Fruit fly (Drosophila melanogaster): ENCODE measurements around the gene CG10514.

DNA sequence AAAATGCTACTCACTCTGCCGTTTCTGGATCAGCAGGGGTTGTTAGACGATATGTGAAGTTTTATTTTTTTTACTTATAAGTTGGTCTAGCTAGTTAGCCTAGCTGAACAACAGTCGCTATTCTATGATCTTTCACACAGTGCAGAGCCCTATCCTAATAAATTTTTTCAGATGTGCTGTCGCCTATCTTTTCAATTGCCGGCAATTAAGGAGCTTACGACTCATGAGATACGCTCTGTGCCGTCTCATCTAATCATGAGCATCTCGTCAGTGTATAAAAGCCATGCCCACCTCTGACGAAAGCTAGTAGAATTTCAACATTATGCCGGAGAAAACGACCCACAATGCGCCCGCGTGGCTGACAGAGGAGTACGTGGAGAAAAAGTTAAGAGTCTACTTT, 9.7 kb downstream of the CG10514 start, which contains the start of the genes CG11889 and CG11891:
- TF ChIP-seq Myc (optimal IDR thresholded peaks at IDR 0.05) (no peak), insv (optimal IDR thresholded peaks at IDR 0.05) (no peak)
